Worm (Caenorhabditis elegans): ENCODE results near the gene gst-7.
A peak's percentile ranks its signal among the peaks of the same experiment; 100 is the strongest.

Gene gst-7

DNA sequence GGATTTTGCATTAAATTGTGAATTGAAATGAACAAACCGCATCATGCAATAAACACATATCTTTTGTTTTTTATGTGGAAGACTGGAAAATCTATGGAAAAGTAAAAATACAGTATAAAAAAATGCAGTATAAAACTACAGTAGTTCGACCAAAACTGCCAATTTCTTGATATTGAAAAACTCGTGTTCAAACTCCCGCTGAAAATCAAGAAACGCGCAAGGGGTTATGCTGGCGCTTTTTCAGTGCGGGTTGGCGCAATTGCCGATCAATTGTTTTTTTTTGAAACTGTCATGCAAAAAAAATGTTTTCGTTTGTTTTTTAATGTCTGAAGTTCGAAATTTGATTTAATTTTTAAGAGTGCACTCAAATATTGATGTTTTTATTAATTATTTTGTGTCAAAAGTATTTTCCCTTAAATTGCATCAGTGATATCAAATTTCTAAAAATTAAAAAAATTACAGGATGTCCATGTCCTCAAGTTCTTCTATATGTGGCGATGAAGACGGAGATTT, 30.2 kb upstream of the gst-7 start, which contains the start of gene dnj-9 (continued):
- TF ChIP-seq nhr-237 (tag; optimal IDR thresholded peaks at IDR 0.05), result no peak
- TF ChIP-seq ama-1 (optimal IDR thresholded peaks at IDR 0.05), result peak; percentile 75
- peak; percentile 93 for TF ChIP-seq nfya-1 (tag; optimal IDR thresholded peaks at IDR 0.05; ENCODE audit: insufficient read depth)
- TF ChIP-seq R02D3.7 (tag; optimal IDR thresholded peaks at IDR 0.05), result peak; percentile 86
- TF ChIP-seq unc-62 (GFP tag; optimal IDR thresholded peaks at IDR 0.05), result peak; percentile 40
- no peak for TF ChIP-seq nhr-76 (tag; optimal IDR thresholded peaks at IDR 0.05)
- TF ChIP-seq tbx-2 (tag; optimal IDR thresholded peaks at IDR 0.05), result peak; percentile 94
- peak; percentile 77 for TF ChIP-seq fkh-10 (GFP tag; optimal IDR thresholded peaks at IDR 0.05)
- TF ChIP-seq egl-27 (tag; optimal IDR thresholded peaks at IDR 0.05), result peak; percentile 0
- peak; percentile 93 for TF ChIP-seq nhr-25 (tag; optimal IDR thresholded peaks at IDR 0.05)
- TF ChIP-seq ztf-4 (tag; optimal IDR thresholded peaks at IDR 0.05), result peak; percentile 63
- peak; percentile 93 for TF ChIP-seq lsy-12 (tag; optimal IDR thresholded peaks at IDR 0.05)
- TF ChIP-seq fos-1 (tag; optimal IDR thresholded peaks at IDR 0.05), result peak; percentile 29
- TF ChIP-seq ZK546.5 (tag; optimal IDR thresholded peaks at IDR 0.05), result peak; percentile 48
- TF ChIP-seq nhr-28 (tag; optimal IDR thresholded peaks at IDR 0.05), result no peak
- no peak for TF ChIP-seq aly-2 (tag; optimal IDR thresholded peaks at IDR 0.05)
- TF ChIP-seq elt-3 (tag; optimal IDR thresholded peaks at IDR 0.05), result no peak
- no peak for TF ChIP-seq ceh-16 (tag; optimal IDR thresholded peaks at IDR 0.05)
- TF ChIP-seq eor-1 (tag; optimal IDR thresholded peaks at IDR 0.05), result peak in 1 of 2 experiments; percentile 1

ce11 chrII:4854761-4855160, 27.1 kb upstream of the gst-7 start:
- TF ChIP-seq elt-1 (tag; optimal IDR thresholded peaks at IDR 0.05), result no peak
- TF ChIP-seq nhr-25 (tag; optimal IDR thresholded peaks at IDR 0.05), result no peak
- TF ChIP-seq lin-15B (tag; optimal IDR thresholded peaks at IDR 0.05), result no peak
- TF ChIP-seq ZK546.5 (tag; optimal IDR thresholded peaks at IDR 0.05), result no peak
- TF ChIP-seq pqm-1 (tag; optimal IDR thresholded peaks at IDR 0.05), result no peak

- TF ChIP-seq ceh-28 (tag; optimal IDR thresholded peaks at IDR 0.05), result no peak
- TF ChIP-seq nfya-1 (tag; optimal IDR thresholded peaks at IDR 0.05; ENCODE audit: insufficient read depth), result peak; percentile 41
- peak; percentile 7 for TF ChIP-seq snpc-4 (tag; optimal IDR thresholded peaks at IDR 0.05)
- peak; percentile 2 for TF ChIP-seq lin-15B (tag; optimal IDR thresholded peaks at IDR 0.05)
- TF ChIP-seq pqm-1 (tag; optimal IDR thresholded peaks at IDR 0.05), result no peak
Measured at ce11 chrII:4855489-4855888, 26.4 kb upstream of the gst-7 start.

ce11 chrII:4856113-4856512, 25.7 kb upstream of the gst-7 start:
- TF ChIP-seq tbx-2 (tag; optimal IDR thresholded peaks at IDR 0.05) (no peak), ZK546.5 (tag; optimal IDR thresholded peaks at IDR 0.05) (no peak), ama-1 (optimal IDR thresholded peaks at IDR 0.05) (no peak), eor-1 (tag; optimal IDR thresholded peaks at IDR 0.05) (no peak), snpc-4 (tag; optimal IDR thresholded peaks at IDR 0.05) (no peak), jun-1 (tag; optimal IDR thresholded peaks at IDR 0.05) (peak; percentile 10), pha-4 (tag; optimal IDR thresholded peaks at IDR 0.05) (peak; percentile 1), nhr-25 (tag; optimal IDR thresholded peaks at IDR 0.05) (peak; percentile 54), lin-15B (tag; optimal IDR thresholded peaks at IDR 0.05) (no peak), sea-2 (GFP tag; optimal IDR thresholded peaks at IDR 0.05) (no peak), nhr-28 (tag; optimal IDR thresholded peaks at IDR 0.05) (no peak), ceh-16 (tag; optimal IDR thresholded peaks at IDR 0.05) (no peak), ztf-11 (tag; optimal IDR thresholded peaks at IDR 0.05) (no peak), ceh-9 (tag; optimal IDR thresholded peaks at IDR 0.05) (no peak), unc-62 (GFP tag; optimal IDR thresholded peaks at IDR 0.05) (no peak), nhr-12 (tag; optimal IDR thresholded peaks at IDR 0.05) (no peak), elt-1 (tag; optimal IDR thresholded peaks at IDR 0.05) (peak; percentile 90), nhr-23 (tag; optimal IDR thresholded peaks at IDR 0.05) (peak; percentile 40), lin-39 (tag; optimal IDR thresholded peaks at IDR 0.05) (no peak), unc-39 (tag; optimal IDR thresholded peaks at IDR 0.05) (no peak), ceh-28 (tag; optimal IDR thresholded peaks at IDR 0.05) (no peak), elt-2 (tag; optimal IDR thresholded peaks at IDR 0.05) (peak; percentile 36)

DNA sequence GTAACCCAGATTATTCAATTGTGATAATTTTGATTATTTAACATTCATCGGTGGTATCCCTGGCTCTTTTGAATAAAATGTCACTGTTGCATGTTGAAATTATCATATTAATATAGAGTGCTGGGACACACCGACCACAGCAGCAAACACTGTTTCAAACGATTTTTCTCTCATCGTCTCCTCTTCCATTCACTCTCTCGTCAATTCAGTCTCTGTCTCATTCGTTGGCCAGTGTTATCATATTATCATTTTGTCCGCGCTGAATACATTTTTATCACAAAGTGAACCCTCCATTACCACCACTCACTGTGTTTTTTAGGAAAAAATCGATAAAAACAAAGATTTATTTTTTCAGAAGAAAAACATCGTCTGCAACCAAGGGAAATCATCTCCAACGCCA, 24.8 kb upstream of the gst-7 start:
- TF ChIP-seq mdl-1 (tag; optimal IDR thresholded peaks at IDR 0.05), result no peak
- no peak for TF ChIP-seq nhr-76 (tag; optimal IDR thresholded peaks at IDR 0.05)
- TF ChIP-seq elt-2 (tag; optimal IDR thresholded peaks at IDR 0.05), result peak; percentile 96
- TF ChIP-seq aly-2 (tag; optimal IDR thresholded peaks at IDR 0.05), result no peak
- peak; percentile 4 for TF ChIP-seq pha-4 (tag; optimal IDR thresholded peaks at IDR 0.05)
- peak; percentile 23 for TF ChIP-seq nhr-25 (tag; optimal IDR thresholded peaks at IDR 0.05)
- TF ChIP-seq unc-62 (GFP tag; optimal IDR thresholded peaks at IDR 0.05), result no peak
- no peak for TF ChIP-seq eor-1 (tag; optimal IDR thresholded peaks at IDR 0.05)
- no peak for TF ChIP-seq lin-39 (tag; optimal IDR thresholded peaks at IDR 0.05)
- TF ChIP-seq pqm-1 (tag; optimal IDR thresholded peaks at IDR 0.05), result peak; percentile 25
- no peak for TF ChIP-seq nhr-23 (tag; optimal IDR thresholded peaks at IDR 0.05)
- TF ChIP-seq ceh-28 (tag; optimal IDR thresholded peaks at IDR 0.05), result peak; percentile 10
- peak; percentile 36 for TF ChIP-seq lsy-12 (tag; optimal IDR thresholded peaks at IDR 0.05)
- TF ChIP-seq skn-1 (tag; optimal IDR thresholded peaks at IDR 0.05), result no peak
- no peak for TF ChIP-seq ztf-11 (tag; optimal IDR thresholded peaks at IDR 0.05)
- no peak for TF ChIP-seq nhr-237 (tag; optimal IDR thresholded peaks at IDR 0.05)
- peak; percentile 69 for TF ChIP-seq ama-1 (optimal IDR thresholded peaks at IDR 0.05)
- TF ChIP-seq nfya-1 (tag; optimal IDR thresholded peaks at IDR 0.05; ENCODE audit: insufficient read depth), result peak; percentile 26
- no peak for TF ChIP-seq tbx-2 (tag; optimal IDR thresholded peaks at IDR 0.05)
